Worm (Caenorhabditis elegans) whole organism, midembryonic: ENCODE data around the gene pes-8.

Experiments used
- T22C8.4 ChIP-seq: fragments of 200-800 bp; sonication (Bioruptor generic); IDR thresholded peaks from 2 replicates; pipeline ENCODE4 v1.3.6; 2022; ENCODE audit warnings: missing genetic modification characterization, missing compliant biosample characterization
- cog-1 ChIP-seq: sonication (generic microtip); optimal IDR thresholded peaks from 2 replicates; lab custom pipeline; 2016; ENCODE audit warnings: missing genetic modification characterization, missing compliant biosample characterization
- flt-1 ChIP-seq: fragments of 200-800 bp; sonication (Bioruptor generic); IDR thresholded peaks from 2 replicates; pipeline ENCODE4 v1.3.6; 2022; ENCODE audit warnings: missing genetic modification characterization, missing compliant biosample characterization
- tab-1 ChIP-seq: fragments of 200-800 bp; sonication (Bioruptor generic); IDR thresholded peaks from 2 replicates; pipeline ENCODE4 v1.3.6; 2022; ENCODE audit warnings: missing genetic modification characterization, missing compliant biosample characterization
- ztf-23 ChIP-seq: fragments of 200-800 bp; sonication (Bioruptor generic); IDR thresholded peaks from 2 replicates; pipeline ENCODE4 v1.3.6; 2022; ENCODE audit warnings: missing genetic modification reagents, missing genetic modification characterization, missing compliant biosample characterization

ce11 chrX:9300379-9300778 is 48.8 kb downstream of the pes-8 start:
- TF ChIP-seq flt-1 (GFP tag; lab: Robert Waterston, UW), result no peak
- no peak for TF ChIP-seq cog-1 (tag; lab: Kevin White, UChicago)
- no peak for TF ChIP-seq ztf-23
- no peak for TF ChIP-seq T22C8.4
- TF ChIP-seq tab-1 (GFP tag; lab: Robert Waterston, UW), result no peak
